Worm (Caenorhabditis elegans) whole organism, L1 larva: Measurements from ENCODE around the gene K10B3.1.
A peak's percentile ranks its signal among the peaks of the same experiment; 100 is the strongest.

Source experiments
- C04F5.9 ChIP-seq: sonication (generic microtip); optimal IDR thresholded peaks from 2 replicates; lab custom pipeline; 2016; ENCODE audit warnings: missing genetic modification characterization, missing compliant biosample characterization
- C16A3.4 ChIP-seq: fragments of 150-350 bp; optimal IDR thresholded peaks from 2 replicates; lab custom pipeline; 2014; ENCODE audit warnings: missing biosample characterization, missing genetic modification characterization
- C34B4.2 ChIP-seq: sonication (generic microtip); optimal IDR thresholded peaks from 2 replicates; lab custom pipeline; 2017; ENCODE audit warnings: mild to moderate bottlenecking, missing genetic modification characterization, missing compliant biosample characterization
- F16B12.6 ChIP-seq: fragments of 150-350 bp; optimal IDR thresholded peaks from 2 replicates; lab custom pipeline; 2014; ENCODE audit warnings: missing biosample characterization, missing genetic modification characterization
- aha-1 ChIP-seq: fragments of 150-350 bp; optimal IDR thresholded peaks from 2 replicates; lab custom pipeline; 2014; ENCODE audit warnings: missing biosample characterization, missing genetic modification characterization
- alr-1 ChIP-seq: fragments of 200-800 bp; sonication (Bioruptor generic); optimal IDR thresholded peaks from 2 replicates; lab custom pipeline; 2018; ENCODE audit warnings: borderline replicate concordance, mild to moderate bottlenecking, missing genetic modification characterization, missing compliant biosample characterization
- aly-2 ChIP-seq: fragments of 150-350 bp; optimal IDR thresholded peaks from 2 replicates; lab custom pipeline; 2014; ENCODE audit warnings: missing biosample characterization, missing genetic modification characterization
- ama-1 ChIP-seq: fragments of 150-350 bp; optimal IDR thresholded peaks from 2 replicates; lab custom pipeline; 2014
- blmp-1 ChIP-seq: fragments of 150-350 bp; optimal IDR thresholded peaks from 2 replicates; lab custom pipeline; 2014; ENCODE audit warnings: missing biosample characterization, missing genetic modification characterization
- ceh-63 ChIP-seq: fragments of 200-800 bp; sonication (Bioruptor generic); optimal IDR thresholded peaks from 2 replicates; lab custom pipeline; 2018; ENCODE audit warnings: mild to moderate bottlenecking, missing genetic modification characterization, missing compliant biosample characterization
- ceh-8 ChIP-seq: fragments of 200-800 bp; sonication (Bioruptor generic); optimal IDR thresholded peaks from 2 replicates; lab custom pipeline; 2018; ENCODE audit warnings: mild to moderate bottlenecking, missing genetic modification characterization, moderate library complexity, missing compliant biosample characterization
- ceh-82 ChIP-seq, 3 experiments: fragments of 150-350 bp in 1 of 3; sonication (generic microtip) in 2 of 3; optimal IDR thresholded peaks; 2 replicates each; lab custom pipeline; 2014 to 2017; ENCODE audit warnings: missing biosample characterization in 3 of 3, missing genetic modification characterization in 3 of 3
- dpl-1 ChIP-seq, 3 experiments: fragments of 150-350 bp in 2 of 3; sonication (generic microtip) in 1 of 3; optimal IDR thresholded peaks; 2 replicates each; lab custom pipeline; 2014 to 2017; ENCODE audit warnings: missing biosample characterization in 3 of 3, missing genetic modification characterization in 3 of 3, missing genetic modification reagents in 3 of 3
- efl-1 ChIP-seq, 4 experiments: fragments of 150-350 bp; optimal IDR thresholded peaks in 3 of 4; peaks in 1 of 4; 1 replicate in 1 of 4; 2 replicates in 3 of 4; lab custom pipeline; 2014; ENCODE audit warnings: missing biosample characterization in 2 of 4, missing genetic modification characterization in 2 of 4, missing genetic modification reagents in 2 of 4
- efl-3 ChIP-seq: fragments of 200-800 bp; sonication (Bioruptor generic); optimal IDR thresholded peaks from 2 replicates; lab custom pipeline; 2018; ENCODE audit warnings: mild to moderate bottlenecking, missing genetic modification characterization, missing compliant biosample characterization
- egl-13 ChIP-seq: sonication (generic microtip); optimal IDR thresholded peaks from 2 replicates; lab custom pipeline; 2016; ENCODE audit warnings: missing genotype, missing genetic modification reagents, missing genetic modification characterization, missing compliant biosample characterization
- egl-27 ChIP-seq, 2 experiments: fragments of 150-350 bp in 1 of 2; sonication (generic microtip); optimal IDR thresholded peaks; 3 replicates each; lab custom pipeline; 2017 to 2018; ENCODE audit warnings: missing biosample characterization in 2 of 2, missing genetic modification characterization in 2 of 2, missing genetic modification reagents in 2 of 2
- elt-3 ChIP-seq, 6 experiments: fragments of 150-350 bp in 1 of 6; sonication (generic microtip); optimal IDR thresholded peaks; 2 replicates each; lab custom pipeline; 2017 to 2018; ENCODE audit warnings: missing biosample characterization in 6 of 6, missing genetic modification characterization in 6 of 6, inconsistent platforms in 1 of 6
- ets-5 ChIP-seq: fragments of 200-800 bp; sonication (Bioruptor generic); IDR thresholded peaks from 2 replicates; pipeline ENCODE4 v1.3.6; 2022; ENCODE audit warnings: missing genetic modification characterization, missing compliant biosample characterization
- fkh-10 ChIP-seq: sonication (generic microtip); optimal IDR thresholded peaks from 2 replicates; lab custom pipeline; 2017; ENCODE audit warnings: missing biosample characterization, missing genetic modification reagents, missing genetic modification characterization
- fkh-4 ChIP-seq: sonication (generic microtip); optimal IDR thresholded peaks from 2 replicates; lab custom pipeline; 2016; ENCODE audit warnings: missing compliant biosample characterization, missing genetic modification characterization, borderline replicate concordance
- fkh-8 ChIP-seq: sonication (generic microtip); optimal IDR thresholded peaks from 2 replicates; lab custom pipeline; 2016; ENCODE audit warnings: mild to moderate bottlenecking, missing genetic modification characterization, missing compliant biosample characterization
- grh-1 ChIP-seq: fragments of 200-800 bp; sonication (Bioruptor generic); IDR thresholded peaks from 2 replicates; pipeline ENCODE4 v1.3.6; 2022; ENCODE audit warnings: missing genetic modification reagents, missing genetic modification characterization, missing compliant biosample characterization
- hlh-4 ChIP-seq: sonication (generic microtip); optimal IDR thresholded peaks from 2 replicates; lab custom pipeline; 2016; ENCODE audit warnings: mild to moderate bottlenecking, missing genetic modification characterization, missing compliant biosample characterization
- irx-1 ChIP-seq: sonication (generic microtip); optimal IDR thresholded peaks from 2 replicates; lab custom pipeline; 2016; ENCODE audit warnings: missing genetic modification characterization, missing compliant biosample characterization
- isw-1 ChIP-seq: fragments of 200-800 bp; sonication (Bioruptor generic); IDR thresholded peaks from 2 replicates; pipeline ENCODE4 v1.3.6; 2022; ENCODE audit warnings: missing genetic modification characterization, missing compliant biosample characterization
- jun-1 ChIP-seq: fragments of 150-350 bp; optimal IDR thresholded peaks from 2 replicates; lab custom pipeline; 2014; ENCODE audit warnings: missing biosample characterization, missing genetic modification reagents, missing genetic modification characterization
- lin-14 ChIP-seq: fragments of 200-800 bp; sonication (Bioruptor generic); optimal IDR thresholded peaks from 2 replicates; lab custom pipeline; 2018; ENCODE audit warnings: mild to moderate bottlenecking, missing genetic modification characterization, moderate library complexity, missing compliant biosample characterization
- lin-39 ChIP-seq: fragments of 150-350 bp; optimal IDR thresholded peaks from 2 replicates; lab custom pipeline; 2014; ENCODE audit warnings: missing biosample characterization, missing genetic modification reagents, missing genetic modification characterization
- lsy-2 ChIP-seq, 2 experiments: fragments of 150-350 bp; optimal IDR thresholded peaks; 2 replicates each; lab custom pipeline; 2014; ENCODE audit warnings: missing biosample characterization in 2 of 2, missing genetic modification characterization in 2 of 2
- mab-9 ChIP-seq: fragments of 200-800 bp; sonication (Bioruptor generic); IDR thresholded peaks from 2 replicates; pipeline ENCODE4 v1.3.6; 2022; ENCODE audit warnings: missing genetic modification reagents, missing genetic modification characterization, missing compliant biosample characterization
- mdl-1 ChIP-seq, 2 experiments: fragments of 150-350 bp; optimal IDR thresholded peaks; 2 replicates each; lab custom pipeline; 2014 to 2017; ENCODE audit warnings: missing biosample characterization in 2 of 2, missing genetic modification characterization in 2 of 2, inconsistent platforms in 1 of 2
- mep-1 ChIP-seq: fragments of 150-350 bp; optimal IDR thresholded peaks from 2 replicates; lab custom pipeline; 2014; ENCODE audit warnings: missing biosample characterization, missing genetic modification characterization
- nhr-237 ChIP-seq: fragments of 150-350 bp; optimal IDR thresholded peaks from 2 replicates; lab custom pipeline; 2014; ENCODE audit warnings: missing biosample characterization, missing genetic modification characterization
- nhr-47 ChIP-seq: sonication (generic microtip); optimal IDR thresholded peaks from 2 replicates; lab custom pipeline; 2016; ENCODE audit warnings: mild to moderate bottlenecking, missing genetic modification characterization, moderate library complexity, missing compliant biosample characterization
- nhr-71 ChIP-seq: sonication (generic microtip); optimal IDR thresholded peaks from 2 replicates; lab custom pipeline; 2016; ENCODE audit warnings: mild to moderate bottlenecking, missing genetic modification characterization, moderate library complexity, missing compliant biosample characterization
- nhr-76 ChIP-seq: sonication (generic microtip); optimal IDR thresholded peaks from 2 replicates; lab custom pipeline; 2017; ENCODE audit warnings: missing biosample characterization, missing genetic modification characterization
- nhr-85 ChIP-seq: sonication (generic microtip); peaks from one replicate; lab custom pipeline; 2016; ENCODE audit warnings: missing genetic modification characterization, inconsistent platforms, missing compliant biosample characterization
- pag-3 ChIP-seq: sonication (generic microtip); optimal IDR thresholded peaks from 2 replicates; lab custom pipeline; 2017; ENCODE audit warnings: missing genetic modification characterization, mild to moderate bottlenecking, missing compliant biosample characterization, antibody characterized with exemption, borderline replicate concordance; ENCODE audit not compliant: insufficient read depth
- pax-3 ChIP-seq: fragments of 200-800 bp; sonication (Bioruptor generic); optimal IDR thresholded peaks from 2 replicates; lab custom pipeline; 2018; ENCODE audit warnings: mild to moderate bottlenecking, missing genetic modification characterization, moderate library complexity, missing compliant biosample characterization
- skn-1 ChIP-seq: fragments of 150-350 bp; optimal IDR thresholded peaks from 2 replicates; lab custom pipeline; 2014; ENCODE audit warnings: missing biosample characterization, missing genetic modification characterization
- snpc-4 ChIP-seq: fragments of 150-350 bp; optimal IDR thresholded peaks from 2 replicates; lab custom pipeline; 2014; ENCODE audit warnings: missing biosample characterization, missing genetic modification characterization
- snu-23 ChIP-seq: sonication (generic microtip); optimal IDR thresholded peaks from 2 replicates; lab custom pipeline; 2016; ENCODE audit warnings: missing genetic modification characterization, missing compliant biosample characterization
- sox-4 ChIP-seq: sonication (generic microtip); optimal IDR thresholded peaks from 2 replicates; lab custom pipeline; 2016; ENCODE audit warnings: missing genetic modification characterization, missing compliant biosample characterization
- tbx-2 ChIP-seq: sonication (generic microtip); optimal IDR thresholded peaks from 2 replicates; lab custom pipeline; 2016; ENCODE audit warnings: missing genetic modification characterization, missing compliant biosample characterization
- unc-30 ChIP-seq: sonication (generic microtip); optimal IDR thresholded peaks from 2 replicates; lab custom pipeline; 2017; ENCODE audit warnings: missing biosample characterization, missing genetic modification characterization
- unc-86 ChIP-seq: sonication (generic microtip); optimal IDR thresholded peaks from 2 replicates; lab custom pipeline; 2016; ENCODE audit warnings: missing genetic modification characterization, missing compliant biosample characterization
- unc-98 ChIP-seq: fragments of 200-800 bp; sonication (Bioruptor generic); IDR thresholded peaks from 2 replicates; pipeline ENCODE4 v1.3.6; 2022; ENCODE audit warnings: missing genetic modification characterization, missing compliant biosample characterization
- vab-15 ChIP-seq: sonication (generic microtip); optimal IDR thresholded peaks from 2 replicates; lab custom pipeline; 2017; ENCODE audit warnings: missing genotype, mild to moderate bottlenecking, missing genetic modification characterization, missing compliant biosample characterization
- zag-1 ChIP-seq: fragments of 150-350 bp; optimal IDR thresholded peaks from 2 replicates; lab custom pipeline; 2014; ENCODE audit warnings: missing biosample characterization, missing genetic modification characterization
- ztf-11 ChIP-seq, 2 experiments: sonication (generic microtip); optimal IDR thresholded peaks; 2 replicates each; lab custom pipeline; 2016 to 2017; ENCODE audit warnings: missing genetic modification characterization in 2 of 2, missing biosample characterization in 1 of 2, missing compliant biosample characterization in 1 of 2
- ztf-4 ChIP-seq: fragments of 150-350 bp; optimal IDR thresholded peaks from 2 replicates; lab custom pipeline; 2014; ENCODE audit warnings: missing biosample characterization, missing genetic modification characterization

Gene K10B3.1

ce11 chrX:3099832-3100231 is 35.5 kb upstream of the K10B3.1 start, which contains the start of gene sec-3 (continued):
- TF ChIP-seq efl-1 (optimal IDR thresholded peaks at IDR 0.05; lab: Kevin White, UChicago) (peak; percentile 75 to 79), efl-1 (GFP tag; optimal IDR thresholded peaks at IDR 0.05 in 1 of 2; lab: Kevin White, UChicago) (peak; percentile 64 to 96), ets-5 (GFP tag; lab: Robert Waterston, UW) (no peak), nhr-85 (tag; lab: Kevin White, UChicago) (peak; percentile 88), elt-3 (tag; optimal IDR thresholded peaks at IDR 0.05; lab: Kevin White, UChicago) (peak in 3 of 6 experiments; percentile 27 to 91 (median 45)), hlh-4 (tag; lab: Kevin White, UChicago) (no peak), lin-14 (GFP tag; lab: Kevin White, UChicago) (peak; percentile 96), skn-1 (tag; lab: Kevin White, UChicago) (peak; percentile 64), efl-3 (GFP tag; lab: Kevin White, UChicago) (no peak), ceh-8 (peak; percentile 66), lin-39 (tag; lab: Kevin White, UChicago) (peak; percentile 90), alr-1 (tag; lab: Kevin White, UChicago) (no peak), irx-1 (peak; percentile 83), ceh-82 (tag; optimal IDR thresholded peaks at IDR 0.05; lab: Kevin White, UChicago) (peak; percentile 80 to 90 (median 88)), fkh-8 (tag; lab: Kevin White, UChicago) (peak; percentile 67), nhr-76 (peak; percentile 16), fkh-10 (GFP tag; lab: Kevin White, UChicago) (peak; percentile 43), C04F5.9 (tag; lab: Kevin White, UChicago) (peak; percentile 49), fkh-4 (tag; lab: Kevin White, UChicago) (peak; percentile 37), grh-1 (peak; percentile 70), jun-1 (tag; lab: Kevin White, UChicago) (peak; percentile 41), aly-2 (peak; percentile 75), egl-27 (tag; optimal IDR thresholded peaks at IDR 0.05; lab: Kevin White, UChicago) (no peak), nhr-71 (tag; lab: Kevin White, UChicago) (peak; percentile 93), pag-3 (tag; lab: Kevin White, UChicago) (no peak), egl-13 (tag; lab: Kevin White, UChicago) (peak; percentile 74), C16A3.4 (peak; percentile 91), unc-30 (tag; lab: Kevin White, UChicago) (no peak), snpc-4 (peak; percentile 83), snu-23 (peak; percentile 95), blmp-1 (tag; lab: Kevin White, UChicago) (peak; percentile 77), nhr-47 (tag; lab: Kevin White, UChicago) (peak; percentile 92), unc-98 (GFP tag; lab: Robert Waterston, UW) (no peak), aha-1 (tag; lab: Kevin White, UChicago) (peak; percentile 40), nhr-237 (tag; lab: Kevin White, UChicago) (peak; percentile 69), vab-15 (tag; lab: Kevin White, UChicago) (no peak), ama-1 (lab: Kevin White, UChicago) (peak; percentile 29), pax-3 (peak; percentile 62), mdl-1 (tag; optimal IDR thresholded peaks at IDR 0.05; lab: Kevin White, UChicago) (peak in 1 of 2 experiments; percentile 76), sox-4 (tag; lab: Kevin White, UChicago) (peak; percentile 15), ztf-11 (tag; optimal IDR thresholded peaks at IDR 0.05; lab: Kevin White, UChicago) (peak in 1 of 2 experiments; percentile 51), ceh-63 (no peak), tbx-2 (peak; percentile 90), zag-1 (tag; lab: Kevin White, UChicago) (no peak), isw-1 (GFP tag; lab: Robert Waterston, UW) (peak; percentile 72), unc-86 (peak; percentile 81), dpl-1 (GFP tag; optimal IDR thresholded peaks at IDR 0.05; lab: Kevin White, UChicago) (peak; percentile 67 to 82 (median 80)), F16B12.6 (tag; lab: Kevin White, UChicago) (peak; percentile 60), ztf-4 (tag; lab: Kevin White, UChicago) (peak; percentile 57), mab-9 (GFP tag; lab: Robert Waterston, UW) (peak; percentile 54; the same call in 1 of the 2 replicates), mep-1 (tag; lab: Kevin White, UChicago) (peak; percentile 96), lsy-2 (tag; optimal IDR thresholded peaks at IDR 0.05; lab: Kevin White, UChicago) (peak; percentile 85 to 89), C34B4.2 (tag; lab: Kevin White, UChicago) (no peak)
